Fruit fly (Drosophila melanogaster) whole organism, embryonic: ENCODE data around the gene CG3534.
A peak's percentile ranks its signal among the peaks of the same experiment; 100 is the strongest.

Source experiments
- Aef1 ChIP-seq: fragments of 200-800 bp; sonication (Bioruptor generic); IDR thresholded peaks from 3 replicates; pipeline ENCODE4 v1.3.6; 2022; ENCODE audit warnings: missing biosample characterization, missing genetic modification characterization
- Asciz ChIP-seq: fragments of 200-800 bp; sonication (Bioruptor generic); optimal IDR thresholded peaks from 2 replicates; lab custom pipeline; 2017; ENCODE audit warnings: missing biosample characterization, mild to moderate bottlenecking, missing genetic modification characterization, missing genetic modification reagents
- Atf-2 ChIP-seq: fragments of 200-800 bp; sonication (Bioruptor generic); optimal IDR thresholded peaks from 2 replicates; lab custom pipeline; 2016; ENCODE audit warnings: missing biosample characterization, missing genetic modification characterization
- Bteb2 ChIP-seq: fragments of 200-800 bp; sonication (Bioruptor generic); optimal IDR thresholded peaks from 2 replicates; lab custom pipeline; 2016; ENCODE audit warnings: missing biosample characterization, missing genetic modification characterization
- CG11695 ChIP-seq: fragments of 200-800 bp; sonication (Bioruptor generic); IDR thresholded peaks from 3 replicates; pipeline ENCODE4 v1.3.6; 2022; ENCODE audit warnings: missing biosample characterization, missing genetic modification characterization
- CG13775 ChIP-seq: fragments of 200-800 bp; sonication (Bioruptor generic); optimal IDR thresholded peaks from 3 replicates; lab custom pipeline; 2017; ENCODE audit warnings: missing biosample characterization, mild to moderate bottlenecking, missing genetic modification characterization
- CG14441 ChIP-seq: fragments of 200-800 bp; sonication (Bioruptor generic); IDR thresholded peaks from 2 replicates; pipeline ENCODE4 v1.3.6; 2022; ENCODE audit warnings: missing biosample characterization, missing genetic modification characterization
- CG17328 ChIP-seq: fragments of 200-800 bp; sonication (Bioruptor generic); IDR thresholded peaks from 2 replicates; pipeline ENCODE4 v1.3.6; 2022; ENCODE audit warnings: missing biosample characterization, missing genetic modification characterization
- CG43689 ChIP-seq: fragments of 200-800 bp; sonication (Bioruptor generic); IDR thresholded peaks from 2 replicates; pipeline ENCODE4 v1.3.6; 2022; ENCODE audit warnings: missing biosample characterization, missing genetic modification characterization
- CG4424 ChIP-seq: fragments of 200-800 bp; sonication (Bioruptor generic); optimal IDR thresholded peaks from 3 replicates; lab custom pipeline; 2016; ENCODE audit warnings: missing biosample characterization, missing genetic modification characterization
- CG4730 ChIP-seq: fragments of 200-800 bp; sonication (Bioruptor generic); IDR thresholded peaks from 2 replicates; pipeline ENCODE4 v1.3.6; 2022; ENCODE audit warnings: missing biosample characterization, missing genetic modification characterization
- CG6254 ChIP-seq: fragments of 200-800 bp; sonication (Bioruptor generic); optimal IDR thresholded peaks from 3 replicates; lab custom pipeline; 2017; ENCODE audit warnings: mild to moderate bottlenecking, missing biosample characterization, missing genetic modification reagents, missing genetic modification characterization
- CG6272 ChIP-seq: fragments of 200-800 bp; sonication (Bioruptor generic); IDR thresholded peaks from 2 replicates; pipeline ENCODE4 v1.3.6; 2022; ENCODE audit warnings: missing biosample characterization, missing genetic modification characterization
- CG6683 ChIP-seq: fragments of 200-800 bp; sonication (Bioruptor generic); optimal IDR thresholded peaks from 2 replicates; lab custom pipeline; 2017; ENCODE audit warnings: missing biosample characterization, mild to moderate bottlenecking, missing genetic modification characterization, missing genetic modification reagents
- CG7271 ChIP-seq: fragments of 200-800 bp; sonication (Bioruptor generic); optimal IDR thresholded peaks from 2 replicates; lab custom pipeline; 2018; ENCODE audit warnings: missing biosample characterization, mild to moderate bottlenecking, missing genetic modification characterization, moderate library complexity
- CG7963 ChIP-seq: fragments of 200-800 bp; sonication (Bioruptor generic); IDR thresholded peaks from 3 replicates; pipeline ENCODE4 v1.3.6; 2022; ENCODE audit warnings: missing biosample characterization, missing genetic modification characterization; ENCODE audit not compliant: partially characterized antibody
- CG8281 ChIP-seq: fragments of 200-800 bp; sonication (Bioruptor generic); optimal IDR thresholded peaks from 2 replicates; lab custom pipeline; 2018; ENCODE audit warnings: missing biosample characterization, mild to moderate bottlenecking, missing genetic modification characterization, moderate library complexity
- CG8290 ChIP-seq, 3 experiments: fragments of 200-800 bp; sonication (Bioruptor generic); optimal IDR thresholded peaks; 2 replicates each; lab custom pipeline; 2016 to 2019; ENCODE audit warnings: missing biosample characterization in 3 of 3, missing genetic modification characterization in 3 of 3, mild to moderate bottlenecking in 2 of 3, moderate library complexity in 1 of 3
- CrebB ChIP-seq: fragments of 200-800 bp; sonication (Bioruptor generic); optimal IDR thresholded peaks from 3 replicates; lab custom pipeline; 2018; ENCODE audit warnings: missing biosample characterization, mild to moderate bottlenecking, missing genetic modification characterization
- D19A ChIP-seq: fragments of 200-800 bp; optimal IDR thresholded peaks from 3 replicates; lab custom pipeline; 2019; ENCODE audit warnings: missing biosample characterization, mild to moderate bottlenecking, missing genetic modification characterization, moderate library complexity
- Dref ChIP-seq: fragments of 200-800 bp; sonication (Bioruptor generic); IDR thresholded peaks from 2 replicates; pipeline ENCODE4 v1.3.6; 2022; ENCODE audit warnings: missing biosample characterization, missing genetic modification characterization
- E2f2 ChIP-seq: fragments of 200-800 bp; sonication (Bioruptor generic); IDR thresholded peaks from 2 replicates; pipeline ENCODE4 v1.3.6; 2022; ENCODE audit warnings: missing biosample characterization, missing genetic modification characterization
- Fer3 ChIP-seq: fragments of 200-800 bp; sonication (Bioruptor generic); optimal IDR thresholded peaks from 2 replicates; lab custom pipeline; 2018; ENCODE audit warnings: missing biosample characterization, mild to moderate bottlenecking, missing genetic modification characterization, moderate library complexity
- HHEX ChIP-seq: fragments of 200-800 bp; sonication (Bioruptor generic); optimal IDR thresholded peaks from 3 replicates; lab custom pipeline; 2017; ENCODE audit warnings: missing biosample characterization, mild to moderate bottlenecking, missing genetic modification characterization, missing genetic modification reagents
- HLH54F ChIP-seq: fragments of 200-800 bp; sonication (Bioruptor generic); optimal IDR thresholded peaks from 3 replicates; lab custom pipeline; 2016; ENCODE audit warnings: missing biosample characterization, missing genetic modification characterization
- HLHmδ ChIP-seq: fragments of 200-800 bp; sonication (Bioruptor generic); optimal IDR thresholded peaks from 2 replicates; lab custom pipeline; 2018; ENCODE audit warnings: missing biosample characterization, mild to moderate bottlenecking, missing genetic modification characterization, moderate library complexity
- Hr3 ChIP-seq: fragments of 200-800 bp; sonication (Bioruptor generic); optimal IDR thresholded peaks from 3 replicates; lab custom pipeline; 2016; ENCODE audit warnings: missing biosample characterization, missing genetic modification characterization
- Hsf ChIP-seq: fragments of 200-800 bp; sonication (Bioruptor generic); optimal IDR thresholded peaks from 3 replicates; lab custom pipeline; 2016; ENCODE audit warnings: missing biosample characterization, missing genetic modification characterization
- Max ChIP-seq: fragments of 200-800 bp; sonication (Bioruptor generic); optimal IDR thresholded peaks from 2 replicates; lab custom pipeline; 2016; ENCODE audit warnings: missing biosample characterization, mild to moderate bottlenecking, missing genetic modification characterization
- Mes4 ChIP-seq: fragments of 200-800 bp; sonication (Bioruptor generic); optimal IDR thresholded peaks from 2 replicates; lab custom pipeline; 2016; ENCODE audit warnings: missing biosample characterization, missing genetic modification characterization
- NC2β ChIP-seq: fragments of 200-800 bp; sonication (Bioruptor generic); optimal IDR thresholded peaks from 2 replicates; lab custom pipeline; 2016; ENCODE audit warnings: missing biosample characterization, missing genetic modification characterization
- Side ChIP-seq: fragments of 200-800 bp; sonication (Bioruptor generic); optimal IDR thresholded peaks from 2 replicates; lab custom pipeline; 2016; ENCODE audit warnings: missing biosample characterization, missing genetic modification characterization
- Sry-β ChIP-seq: fragments of 200-800 bp; sonication (Bioruptor generic); optimal IDR thresholded peaks from 2 replicates; lab custom pipeline; 2018; ENCODE audit warnings: missing biosample characterization, mild to moderate bottlenecking, missing genetic modification characterization, moderate library complexity
- Xrp1 ChIP-seq: fragments of 200-800 bp; sonication (Bioruptor generic); IDR thresholded peaks from 2 replicates; pipeline ENCODE4 v1.3.6; 2022; ENCODE audit warnings: missing biosample characterization, missing genetic modification characterization
- az2 ChIP-seq: fragments of 200-800 bp; sonication (Bioruptor generic); optimal IDR thresholded peaks from 3 replicates; lab custom pipeline; 2016; ENCODE audit warnings: missing biosample characterization, missing genetic modification characterization
- cad ChIP-seq: fragments of >200 bp; optimal IDR thresholded peaks from 2 replicates; lab custom pipeline; 2017; ENCODE audit warnings: missing biosample characterization, missing genetic modification characterization
- en ChIP-seq: fragments of 200-800 bp; sonication (Bioruptor generic); optimal IDR thresholded peaks from 2 replicates; lab custom pipeline; 2016; ENCODE audit warnings: missing biosample characterization, missing genetic modification characterization
- ind ChIP-seq: fragments of 200-800 bp; sonication (Bioruptor generic); optimal IDR thresholded peaks from 3 replicates; lab custom pipeline; 2016; ENCODE audit warnings: missing biosample characterization, missing genetic modification characterization
- insv ChIP-seq, 2 experiments: fragments of 200-800 bp; sonication (Bioruptor generic); optimal IDR thresholded peaks; 3 replicates each; lab custom pipeline; 2016 to 2018; ENCODE audit warnings: missing biosample characterization in 2 of 2, missing genetic modification characterization in 2 of 2
- mld ChIP-seq: fragments of 200-800 bp; sonication (Bioruptor generic); IDR thresholded peaks from 3 replicates; pipeline ENCODE4 v1.3.6; 2022; ENCODE audit warnings: missing biosample characterization, missing genetic modification characterization; ENCODE audit not compliant: partially characterized antibody
- nerfin-2 ChIP-seq: fragments of 200-800 bp; sonication (Bioruptor generic); IDR thresholded peaks from 2 replicates; pipeline ENCODE4 v1.3.6; 2022; ENCODE audit warnings: missing biosample characterization, missing genetic modification characterization; ENCODE audit not compliant: partially characterized antibody
- nom ChIP-seq: fragments of 200-800 bp; sonication (Bioruptor generic); optimal IDR thresholded peaks from 2 replicates; lab custom pipeline; 2017; ENCODE audit warnings: missing biosample characterization, missing genetic modification characterization, mild to moderate bottlenecking, moderate library complexity, missing genetic modification reagents
- odd ChIP-seq: fragments of 200-800 bp; sonication (Bioruptor generic); optimal IDR thresholded peaks from 2 replicates; lab custom pipeline; 2017; ENCODE audit warnings: missing biosample characterization, mild to moderate bottlenecking, missing genetic modification characterization
- pan ChIP-seq, 4 experiments: fragments of >200 bp in 3 of 4; fragments of 200-800 bp in 1 of 4; sonication (Bioruptor generic) in 1 of 4; optimal IDR thresholded peaks in 3 of 4; IDR thresholded peaks in 1 of 4; 2 replicates each; pipeline versions ENCODE4 v1.3.6 to Lab custom; 2017 to 2022; ENCODE audit warnings: missing biosample characterization in 2 of 4, missing genetic modification characterization in 2 of 4, mixed read lengths in 1 of 4
- peb ChIP-seq: fragments of 200-800 bp; sonication (Bioruptor generic); IDR thresholded peaks from 2 replicates; pipeline ENCODE4 v1.3.6; 2022; ENCODE audit warnings: missing biosample characterization, missing genetic modification characterization
- pfk ChIP-seq: fragments of 200-800 bp; sonication (Bioruptor generic); optimal IDR thresholded peaks from 2 replicates; lab custom pipeline; 2018; ENCODE audit warnings: missing biosample characterization, mild to moderate bottlenecking, missing genetic modification characterization, moderate library complexity
- row ChIP-seq: fragments of 200-800 bp; sonication (Bioruptor generic); IDR thresholded peaks from 3 replicates; pipeline ENCODE4 v1.3.6; 2022; ENCODE audit warnings: missing biosample characterization, missing genetic modification characterization
- slbo ChIP-seq: fragments of 200-800 bp; sonication (Bioruptor generic); IDR thresholded peaks from 2 replicates; pipeline ENCODE4 v1.3.6; 2022; ENCODE audit warnings: missing biosample characterization, missing genetic modification characterization
- tgo ChIP-seq: fragments of 200-800 bp; sonication (Bioruptor generic); IDR thresholded peaks from 3 replicates; pipeline ENCODE4 v1.3.6; 2022; ENCODE audit warnings: missing biosample characterization, missing genetic modification characterization
- toy ChIP-seq: fragments of 200-800 bp; sonication (Bioruptor generic); IDR thresholded peaks from 2 replicates; pipeline ENCODE4 v1.3.6; 2022; ENCODE audit warnings: missing biosample characterization, missing genetic modification characterization
- vnd ChIP-seq: fragments of 200-800 bp; sonication (Bioruptor generic); IDR thresholded peaks from 3 replicates; pipeline ENCODE4 v1.3.6; 2022; ENCODE audit warnings: missing biosample characterization, missing genetic modification characterization; ENCODE audit not compliant: partially characterized antibody

CG3534 gene

DNA sequence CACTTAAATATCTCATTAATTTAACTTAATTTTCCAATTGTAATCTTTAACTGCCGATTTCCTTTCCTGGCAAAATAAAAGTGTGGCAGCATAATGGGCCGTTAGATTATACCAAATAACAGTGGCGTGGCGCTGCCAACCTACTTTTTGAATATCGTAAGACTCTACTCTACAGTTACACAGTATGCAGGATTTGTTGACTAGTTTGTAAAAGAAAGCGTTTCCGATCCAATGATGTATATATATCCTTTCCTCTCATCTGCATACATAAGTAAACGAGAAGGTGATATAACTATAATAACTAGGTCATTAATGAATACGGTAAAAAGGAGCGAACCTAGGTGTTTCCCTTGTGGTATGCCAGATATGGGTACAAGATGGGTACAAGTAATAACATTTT, 4.5 kb upstream of the CG3534 start, which contains the start of gene EMC2B (continued):
- TF ChIP-seq slbo (GFP tag; lab: Robert Waterston, UW) (no peak), en (GFP tag; lab: Kevin White, UChicago) (no peak), cad (GFP tag; lab: Kevin White, UChicago) (no peak), E2f2 (no peak), CG4730 (GFP tag; lab: Robert Waterston, UW) (no peak), vnd (GFP tag; lab: Robert Waterston, UW) (no peak), pfk (GFP tag; lab: Kevin White, UChicago) (no peak), toy (GFP tag; lab: Robert Waterston, UW) (no peak), Bteb2 (GFP tag; lab: Kevin White, UChicago) (peak; percentile 10), CG11695 (GFP tag; lab: Robert Waterston, UW) (no peak), peb (no peak), Side (GFP tag; lab: Kevin White, UChicago) (peak; percentile 45), CG43689 (GFP tag; lab: Robert Waterston, UW) (no peak), CG8281 (tag; lab: Kevin White, UChicago) (no peak), Aef1 (no peak), CG4424 (GFP tag; lab: Kevin White, UChicago) (peak; percentile 5), Atf-2 (no peak), HLH54F (GFP tag; lab: Kevin White, UChicago) (peak; percentile 39), CG6272 (GFP tag; lab: Robert Waterston, UW) (no peak), CG7963 (GFP tag; lab: Robert Waterston, UW) (no peak), Sry-β (GFP tag; lab: Kevin White, UChicago) (no peak), Mes4 (no peak), Hr3 (peak; percentile 39), nerfin-2 (no peak), CrebB (tag; lab: Kevin White, UChicago) (no peak), Xrp1 (no peak), CG7271 (tag; lab: Kevin White, UChicago) (no peak), Max (GFP tag; lab: Kevin White, UChicago) (no peak), CG17328 (no peak), nom (GFP tag; lab: Kevin White, UChicago) (no peak), az2 (no peak), odd (GFP tag; lab: Kevin White, UChicago) (no peak), CG6683 (GFP tag; lab: Kevin White, UChicago) (no peak), Asciz (GFP tag; lab: Kevin White, UChicago) (no peak), Fer3 (tag; lab: Kevin White, UChicago) (peak; percentile 29), ind (GFP tag; lab: Kevin White, UChicago) (peak; percentile 36), Hsf (GFP tag; lab: Kevin White, UChicago) (peak; percentile 53), CG8290 (GFP tag; optimal IDR thresholded peaks at IDR 0.05; lab: Kevin White, UChicago) (peak; percentile 27), CG8290 (tag; optimal IDR thresholded peaks at IDR 0.05; lab: Kevin White, UChicago) (peak in 1 of 2 experiments; percentile 67), pan (optimal IDR thresholded peaks at IDR 0.05; lab: Kevin White, UChicago) (no peak), pan (GFP tag; optimal IDR thresholded peaks at IDR 0.05 in 1 of 2, IDR thresholded peaks at IDR 0.05 in 1 of 2) (no peak), insv (GFP tag; optimal IDR thresholded peaks at IDR 0.05; lab: Kevin White, UChicago) (peak in 1 of 2 experiments; percentile 52), Dref (no peak), row (GFP tag; lab: Robert Waterston, UW) (no peak), NC2β (peak; percentile 17), HHEX (GFP tag; lab: Kevin White, UChicago) (no peak), mld (GFP tag; lab: Robert Waterston, UW) (no peak), tgo (no peak), D19A (tag; lab: Kevin White, UChicago) (peak; percentile 81), CG6254 (GFP tag; lab: Kevin White, UChicago) (no peak), HLHmδ (no peak), CG13775 (GFP tag; lab: Kevin White, UChicago) (peak; percentile 37), CG14441 (GFP tag; lab: Robert Waterston, UW) (no peak)
